Worm (Caenorhabditis elegans): Measurements from ENCODE around the gene nhr-238.

- TF ChIP-seq W03F9.2 (tag; optimal IDR thresholded peaks at IDR 0.05) (no peak), him-1 (tag; optimal IDR thresholded peaks at IDR 0.05) (no peak)
Observed at ce11 chrV:1629329-1629728, at the start of gene nhr-238.

Measured in whole organism, L4/young adult.